Fruit fly (Drosophila melanogaster) whole organism, embryonic: ENCODE results near the gene Scr.

Experiments used
- Abd-B ChIP-seq: fragments of 200-800 bp; sonication (Bioruptor generic); optimal IDR thresholded peaks from 2 replicates; lab custom pipeline; 2018; ENCODE audit warnings: missing biosample characterization, mild to moderate bottlenecking, missing genetic modification characterization, moderate library complexity
- Antp ChIP-seq: fragments of 200-800 bp; sonication (Bioruptor generic); optimal IDR thresholded peaks from 3 replicates; lab custom pipeline; 2016; ENCODE audit warnings: missing biosample characterization, missing genetic modification characterization
- Atf6 ChIP-seq: fragments of 200-800 bp; sonication (Bioruptor generic); IDR thresholded peaks from 2 replicates; pipeline ENCODE4 v1.3.6; 2022; ENCODE audit warnings: missing biosample characterization, missing genetic modification characterization
- Bdp1 ChIP-seq: fragments of 200-800 bp; sonication (Bioruptor generic); optimal IDR thresholded peaks from 3 replicates; lab custom pipeline; 2016; ENCODE audit warnings: missing biosample characterization, missing genetic modification characterization
- CG10321 ChIP-seq: fragments of 200-800 bp; sonication (Bioruptor generic); IDR thresholded peaks from 2 replicates; pipeline ENCODE4 v1.3.6; 2022; ENCODE audit warnings: missing biosample characterization, missing genetic modification characterization
- CG11085 ChIP-seq: fragments of 200-800 bp; sonication (Bioruptor generic); IDR thresholded peaks from 2 replicates; pipeline ENCODE4 v1.3.6; 2022; ENCODE audit warnings: missing biosample characterization, missing genetic modification characterization
- CG13287 ChIP-seq: fragments of 200-800 bp; sonication (Bioruptor generic); IDR thresholded peaks from 2 replicates; pipeline ENCODE4 v1.3.6; 2022; ENCODE audit warnings: missing biosample characterization, missing genetic modification characterization; ENCODE audit not compliant: partially characterized antibody
- CG16863 ChIP-seq: fragments of 200-800 bp; sonication (Bioruptor generic); optimal IDR thresholded peaks from 3 replicates; lab custom pipeline; 2016; ENCODE audit warnings: missing biosample characterization, missing genetic modification characterization
- CG1792 ChIP-seq: fragments of 200-800 bp; sonication (Bioruptor generic); optimal IDR thresholded peaks from 2 replicates; lab custom pipeline; 2016; ENCODE audit warnings: missing biosample characterization, missing genetic modification characterization
- CG1832 ChIP-seq: fragments of 200-800 bp; sonication (Bioruptor generic); optimal IDR thresholded peaks from 2 replicates; lab custom pipeline; 2017; ENCODE audit warnings: missing biosample characterization, mild to moderate bottlenecking, missing genetic modification characterization, inconsistent platforms
- CG18476 ChIP-seq: fragments of 200-800 bp; sonication (Bioruptor generic); optimal IDR thresholded peaks from 2 replicates; lab custom pipeline; 2016; ENCODE audit warnings: missing biosample characterization, mild to moderate bottlenecking, missing genetic modification characterization
- CG2678 ChIP-seq: fragments of 200-800 bp; sonication (Bioruptor generic); optimal IDR thresholded peaks from 3 replicates; lab custom pipeline; 2019; ENCODE audit warnings: missing biosample characterization, mild to moderate bottlenecking, missing genetic modification characterization, moderate library complexity
- CG2712 ChIP-seq: fragments of 200-800 bp; optimal IDR thresholded peaks from 3 replicates; lab custom pipeline; 2019; ENCODE audit warnings: missing biosample characterization, mild to moderate bottlenecking, missing genetic modification characterization, moderate library complexity
- CG32767 ChIP-seq: fragments of 200-800 bp; sonication (Bioruptor generic); IDR thresholded peaks from 2 replicates; pipeline ENCODE4 v1.3.6; 2022; ENCODE audit warnings: missing biosample characterization, missing genetic modification characterization
- CG34224 ChIP-seq: fragments of 200-800 bp; sonication (Bioruptor generic); IDR thresholded peaks from 3 replicates; pipeline ENCODE4 v1.3.6; 2022; ENCODE audit warnings: missing biosample characterization, missing genetic modification characterization; ENCODE audit not compliant: partially characterized antibody
- CG8478 ChIP-seq: fragments of >200 bp; optimal IDR thresholded peaks from 2 replicates; lab custom pipeline; 2018
- CoRest ChIP-seq: fragments of 200-800 bp; sonication (Bioruptor generic); optimal IDR thresholded peaks from 3 replicates; lab custom pipeline; 2018; ENCODE audit warnings: missing biosample characterization, mild to moderate bottlenecking, missing genetic modification characterization, moderate library complexity
- D ChIP-seq, 2 experiments: fragments of 200-800 bp in 1 of 2; fragments of >200 bp in 1 of 2; sonication (Bioruptor generic) in 1 of 2; optimal IDR thresholded peaks; 2 replicates in 1 of 2; 3 replicates in 1 of 2; lab custom pipeline; 2017; ENCODE audit warnings: mild to moderate bottlenecking in 1 of 2, missing biosample characterization in 1 of 2, missing genetic modification characterization in 1 of 2, missing genetic modification reagents in 1 of 2
- HLHmδ ChIP-seq: fragments of 200-800 bp; sonication (Bioruptor generic); optimal IDR thresholded peaks from 2 replicates; lab custom pipeline; 2018; ENCODE audit warnings: missing biosample characterization, mild to moderate bottlenecking, missing genetic modification characterization, moderate library complexity
- Hmr ChIP-seq: fragments of 200-800 bp; sonication (Bioruptor generic); optimal IDR thresholded peaks from 3 replicates; lab custom pipeline; 2017; ENCODE audit warnings: mild to moderate bottlenecking, missing biosample characterization, missing genetic modification reagents, missing genetic modification characterization
- Nf-YA ChIP-seq: fragments of 200-800 bp; sonication (Bioruptor generic); IDR thresholded peaks from 2 replicates; pipeline ENCODE4 v1.3.6; 2022; ENCODE audit warnings: missing biosample characterization, missing genetic modification characterization
- Nf-YB ChIP-seq: fragments of 200-800 bp; sonication (Bioruptor generic); optimal IDR thresholded peaks from 3 replicates; lab custom pipeline; 2019; ENCODE audit warnings: missing biosample characterization, mild to moderate bottlenecking, missing genetic modification characterization, moderate library complexity
- Nf-YC ChIP-seq: fragments of 200-800 bp; optimal IDR thresholded peaks from 3 replicates; lab custom pipeline; 2019; ENCODE audit warnings: missing biosample characterization, mild to moderate bottlenecking, missing genetic modification characterization, moderate library complexity
- Side ChIP-seq: fragments of 200-800 bp; sonication (Bioruptor generic); optimal IDR thresholded peaks from 2 replicates; lab custom pipeline; 2016; ENCODE audit warnings: missing biosample characterization, missing genetic modification characterization
- Sox100B ChIP-seq: fragments of 200-800 bp; sonication (Bioruptor generic); optimal IDR thresholded peaks from 3 replicates; lab custom pipeline; 2018; ENCODE audit warnings: missing biosample characterization, mild to moderate bottlenecking, missing genetic modification characterization
- Sox102F ChIP-seq: fragments of 200-800 bp; sonication (Bioruptor generic); optimal IDR thresholded peaks from 2 replicates; lab custom pipeline; 2018; ENCODE audit warnings: missing biosample characterization, mild to moderate bottlenecking, missing genetic modification characterization, moderate library complexity
- TFAM ChIP-seq: fragments of 200-800 bp; sonication (Bioruptor generic); optimal IDR thresholded peaks from 2 replicates; lab custom pipeline; 2017; ENCODE audit warnings: missing biosample characterization, missing genetic modification characterization, inconsistent platforms
- abd-A ChIP-seq: fragments of 200-800 bp; sonication (Bioruptor generic); optimal IDR thresholded peaks from 3 replicates; lab custom pipeline; 2019; ENCODE audit warnings: missing biosample characterization, mild to moderate bottlenecking, missing genetic modification characterization, moderate library complexity
- bsh ChIP-seq, 2 experiments: fragments of 200-800 bp; sonication (Bioruptor generic); optimal IDR thresholded peaks; 2 replicates each; lab custom pipeline; 2017 to 2018; ENCODE audit warnings: mild to moderate bottlenecking in 2 of 2, missing biosample characterization in 2 of 2, missing genetic modification characterization in 2 of 2, moderate library complexity in 1 of 2
- cad ChIP-seq: fragments of >200 bp; optimal IDR thresholded peaks from 2 replicates; lab custom pipeline; 2017; ENCODE audit warnings: missing biosample characterization, missing genetic modification characterization
- cas ChIP-seq: fragments of 200-800 bp; sonication (Bioruptor generic); IDR thresholded peaks from 2 replicates; pipeline ENCODE4 v1.3.6; 2022; ENCODE audit warnings: missing biosample characterization, missing genetic modification characterization
- cg ChIP-seq: fragments of 200-800 bp; sonication (Bioruptor generic); optimal IDR thresholded peaks from 3 replicates; lab custom pipeline; 2019; ENCODE audit warnings: missing biosample characterization, mild to moderate bottlenecking, missing genetic modification characterization, moderate library complexity
- chif ChIP-seq, 2 experiments: fragments of 200-800 bp; sonication (Bioruptor generic); optimal IDR thresholded peaks; 3 replicates each; lab custom pipeline; 2016; ENCODE audit warnings: missing biosample characterization in 2 of 2, missing genetic modification characterization in 2 of 2
- chinmo ChIP-seq: fragments of 200-800 bp; sonication (Bioruptor generic); IDR thresholded peaks from 4 replicates; pipeline ENCODE4 v1.3.6; 2022; ENCODE audit warnings: missing biosample characterization, missing genetic modification characterization; ENCODE audit not compliant: partially characterized antibody
- chm ChIP-seq: fragments of 200-800 bp; sonication (Bioruptor generic); IDR thresholded peaks from 2 replicates; pipeline ENCODE4 v1.3.6; 2022; ENCODE audit warnings: missing biosample characterization, missing genetic modification characterization
- crol ChIP-seq: fragments of 200-800 bp; sonication (Bioruptor generic); IDR thresholded peaks from 2 replicates; pipeline ENCODE4 v1.3.6; 2022; ENCODE audit warnings: missing biosample characterization, missing genetic modification characterization
- dm ChIP-seq: fragments of 200-800 bp; sonication (Bioruptor generic); optimal IDR thresholded peaks from 3 replicates; lab custom pipeline; 2016; ENCODE audit warnings: missing biosample characterization, missing genetic modification characterization
- ewg ChIP-seq: fragments of 200-800 bp; sonication (Bioruptor generic); optimal IDR thresholded peaks from 3 replicates; lab custom pipeline; 2017; ENCODE audit warnings: mild to moderate bottlenecking, missing biosample characterization, missing genetic modification reagents, missing genetic modification characterization
- gem ChIP-seq: fragments of 200-800 bp; sonication (Bioruptor generic); optimal IDR thresholded peaks from 2 replicates; lab custom pipeline; 2019; ENCODE audit warnings: missing biosample characterization, mild to moderate bottlenecking, missing genetic modification characterization, moderate library complexity
- hth ChIP-seq: fragments of >200 bp; optimal IDR thresholded peaks from 2 replicates; lab custom pipeline; 2017; ENCODE audit warnings: inconsistent platforms
- jumu ChIP-seq: fragments of 200-800 bp; sonication (Bioruptor generic); optimal IDR thresholded peaks from 3 replicates; lab custom pipeline; 2016; ENCODE audit warnings: missing biosample characterization, missing genetic modification characterization
- lola ChIP-seq, 3 experiments: fragments of >200 bp in 2 of 3; fragments of 200-800 bp in 1 of 3; sonication (Bioruptor generic) in 1 of 3; optimal IDR thresholded peaks; 2 replicates each; lab custom pipeline; 2017 to 2019; ENCODE audit warnings: missing biosample characterization in 3 of 3, missing genetic modification characterization in 3 of 3, mild to moderate bottlenecking in 1 of 3, moderate library complexity in 1 of 3
- nom ChIP-seq: fragments of 200-800 bp; sonication (Bioruptor generic); optimal IDR thresholded peaks from 2 replicates; lab custom pipeline; 2017; ENCODE audit warnings: missing biosample characterization, missing genetic modification characterization, mild to moderate bottlenecking, moderate library complexity, missing genetic modification reagents
- oc ChIP-seq: fragments of 200-800 bp; sonication (Bioruptor generic); optimal IDR thresholded peaks from 2 replicates; lab custom pipeline; 2018; ENCODE audit warnings: missing biosample characterization, mild to moderate bottlenecking, missing genetic modification characterization, moderate library complexity
- pan ChIP-seq, 4 experiments: fragments of >200 bp in 3 of 4; fragments of 200-800 bp in 1 of 4; sonication (Bioruptor generic) in 1 of 4; optimal IDR thresholded peaks in 3 of 4; IDR thresholded peaks in 1 of 4; 2 replicates each; pipeline versions ENCODE4 v1.3.6 to Lab custom; 2017 to 2022; ENCODE audit warnings: missing biosample characterization in 2 of 4, missing genetic modification characterization in 2 of 4, mixed read lengths in 1 of 4
- schlank ChIP-seq: fragments of 200-800 bp; sonication (Bioruptor generic); optimal IDR thresholded peaks from 2 replicates; lab custom pipeline; 2018; ENCODE audit warnings: missing biosample characterization, mild to moderate bottlenecking, missing genetic modification characterization
- sens ChIP-seq: fragments of 200-800 bp; sonication (Bioruptor generic); peaks from one replicate; lab custom pipeline; 2016; ENCODE audit warnings: missing biosample characterization, missing genetic modification characterization
- seq ChIP-seq: fragments of 200-800 bp; sonication (Bioruptor generic); IDR thresholded peaks from 2 replicates; pipeline ENCODE4 v1.3.6; 2022; ENCODE audit warnings: missing biosample characterization, missing genetic modification characterization
- slp2 ChIP-seq: fragments of 200-800 bp; sonication (Bioruptor generic); optimal IDR thresholded peaks from 2 replicates; lab custom pipeline; 2016; ENCODE audit warnings: missing biosample characterization, missing genetic modification characterization
- zf30C ChIP-seq: fragments of 200-800 bp; sonication (Bioruptor generic); optimal IDR thresholded peaks from 3 replicates; lab custom pipeline; 2018; ENCODE audit warnings: missing biosample characterization, mild to moderate bottlenecking, missing genetic modification characterization
- zfh2 ChIP-seq: fragments of 200-800 bp; sonication (Bioruptor generic); optimal IDR thresholded peaks from 2 replicates; lab custom pipeline; 2016; ENCODE audit warnings: missing biosample characterization, missing genetic modification characterization

The Scr gene

DNA sequence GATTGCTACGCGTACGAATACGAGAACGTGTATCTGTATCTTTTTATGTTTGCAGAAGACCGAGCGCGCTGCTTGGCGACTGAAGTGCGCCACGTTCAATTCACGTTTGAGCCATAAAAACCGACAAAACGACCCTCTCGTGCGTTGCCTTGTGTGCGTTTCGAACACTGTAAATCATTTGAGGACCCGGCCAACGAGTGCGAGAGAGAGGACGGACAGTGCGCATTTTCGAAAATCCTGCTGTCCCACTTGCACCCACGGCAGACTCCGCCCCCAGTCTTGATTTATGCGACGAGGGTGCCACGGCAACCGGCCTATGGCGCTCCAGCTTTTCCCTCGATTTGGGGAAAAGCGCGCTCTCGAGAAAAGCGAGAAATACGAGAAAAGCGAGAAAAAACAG is at the start of gene Scr:
TSS of gene Scr (minus strand) at position 116 of the 400 bp plus-strand sequence.
- peak; percentile 24 for TF ChIP-seq CoRest (tag; lab: Kevin White, UChicago)
- TF ChIP-seq CG16863, result no peak
- no peak for TF ChIP-seq TFAM (GFP tag; lab: Kevin White, UChicago)
- peak; percentile 28 for TF ChIP-seq Abd-B
- no peak for TF ChIP-seq chif (GFP tag; optimal IDR thresholded peaks at IDR 0.05; lab: Kevin White, UChicago)
- TF ChIP-seq CG1792, result no peak
- TF ChIP-seq sens (GFP tag; lab: Kevin White, UChicago), result peak; percentile 70
- peak; percentile 19; the same call in 1 of the 2 replicates for TF ChIP-seq CG13287 (GFP tag; lab: Robert Waterston, UW)
- TF ChIP-seq Nf-YA (GFP tag; lab: Robert Waterston, UW), result peak; percentile 86
- peak; percentile 52; the same call in 1 of the 3 replicates for TF ChIP-seq CG34224 (GFP tag; lab: Robert Waterston, UW)
- peak; percentile 71 for TF ChIP-seq CG8478 (lab: Kevin White, UChicago)
- peak; percentile 79 for TF ChIP-seq abd-A (tag; lab: Kevin White, UChicago)
- TF ChIP-seq Atf6 (GFP tag; lab: Robert Waterston, UW), result no peak
- no peak for TF ChIP-seq Hmr (GFP tag; lab: Kevin White, UChicago)
- TF ChIP-seq nom, result no peak
- TF ChIP-seq CG1832 (GFP tag; lab: Kevin White, UChicago), result peak; percentile 94
- peak; percentile 4 for TF ChIP-seq zf30C
- TF ChIP-seq CG10321 (GFP tag; lab: Robert Waterston, UW), result peak; percentile 94
- no peak for TF ChIP-seq bsh (GFP tag; optimal IDR thresholded peaks at IDR 0.05; lab: Kevin White, UChicago)
- no peak for TF ChIP-seq CG11085
- peak; percentile 59; the same call in 1 of the 2 replicates for TF ChIP-seq chm (GFP tag; lab: Robert Waterston, UW)
- TF ChIP-seq D (optimal IDR thresholded peaks at IDR 0.05; lab: Kevin White, UChicago), result peak; percentile 63
- TF ChIP-seq D (GFP tag; optimal IDR thresholded peaks at IDR 0.05; lab: Kevin White, UChicago), result no peak
- peak; percentile 91 for TF ChIP-seq cad (GFP tag; lab: Kevin White, UChicago)
- peak; percentile 29; the same call in 1 of the 2 replicates for TF ChIP-seq CG32767 (GFP tag; lab: Robert Waterston, UW)
- TF ChIP-seq CG18476 (GFP tag; lab: Kevin White, UChicago), result peak; percentile 35
- TF ChIP-seq HLHmδ, result peak; percentile 2
- no peak for TF ChIP-seq dm (GFP tag; lab: Kevin White, UChicago)
- TF ChIP-seq gem (tag; lab: Kevin White, UChicago), result no peak
- TF ChIP-seq seq (GFP tag; lab: Robert Waterston, UW), result peak; percentile 78; the same call in 1 of the 2 replicates
- TF ChIP-seq schlank (tag; lab: Kevin White, UChicago), result no peak
- peak; percentile 83 for TF ChIP-seq hth (lab: Kevin White, UChicago)
- peak; percentile 98 for TF ChIP-seq Nf-YC (tag; lab: Kevin White, UChicago)
- TF ChIP-seq Nf-YB (GFP tag; lab: Kevin White, UChicago), result peak; percentile 97
- no peak for TF ChIP-seq jumu (GFP tag; lab: Kevin White, UChicago)
- TF ChIP-seq chinmo, result peak; percentile 81; the same call in 1 of the 4 replicates
- peak; percentile 31 for TF ChIP-seq Antp
- 0 out of 2 replicates have a peak, but pooled peaks have one; percentile 17 for TF ChIP-seq crol (GFP tag; lab: Robert Waterston, UW)
- peak; percentile 89 for TF ChIP-seq ewg (GFP tag; lab: Kevin White, UChicago)
- peak; percentile 88 for TF ChIP-seq cg (GFP tag; lab: Kevin White, UChicago)

dm6 chr3R:6898922-6899321 is 49.1 kb upstream of the Scr start:
- TF ChIP-seq cas (GFP tag; lab: Robert Waterston, UW) (no peak), slp2 (GFP tag; lab: Kevin White, UChicago) (no peak), Sox100B (GFP tag; lab: Kevin White, UChicago) (peak; percentile 22), zfh2 (GFP tag; lab: Kevin White, UChicago) (no peak), Sox102F (GFP tag; lab: Kevin White, UChicago) (peak; percentile 6), CG2712 (peak; percentile 31), CG2678 (tag; lab: Kevin White, UChicago) (no peak), pan (optimal IDR thresholded peaks at IDR 0.05; lab: Kevin White, UChicago) (no peak), pan (GFP tag; optimal IDR thresholded peaks at IDR 0.05 in 1 of 2, IDR thresholded peaks at IDR 0.05 in 1 of 2) (no peak), Side (GFP tag; lab: Kevin White, UChicago) (no peak), oc (no peak), gem (tag; lab: Kevin White, UChicago) (peak; percentile 37), Bdp1 (no peak), lola (GFP tag; optimal IDR thresholded peaks at IDR 0.05; lab: Kevin White, UChicago) (peak in 1 of 3 experiments; percentile 20)
